Fruit fly (Drosophila melanogaster) S2 (cell line): Measurements from ENCODE around the gene Pcd.
A peak's percentile ranks its signal among the peaks of the same experiment; 100 is the strongest.

ENCODE experiments used
- CG8478 ChIP-seq: fragments of >200 bp; optimal IDR thresholded peaks from 2 replicates; lab custom pipeline; 2018
- CTCF ChIP-seq, 2 experiments: fragments of >200 bp; optimal IDR thresholded peaks; 2 replicates each; lab custom pipeline; 2018

DNA sequence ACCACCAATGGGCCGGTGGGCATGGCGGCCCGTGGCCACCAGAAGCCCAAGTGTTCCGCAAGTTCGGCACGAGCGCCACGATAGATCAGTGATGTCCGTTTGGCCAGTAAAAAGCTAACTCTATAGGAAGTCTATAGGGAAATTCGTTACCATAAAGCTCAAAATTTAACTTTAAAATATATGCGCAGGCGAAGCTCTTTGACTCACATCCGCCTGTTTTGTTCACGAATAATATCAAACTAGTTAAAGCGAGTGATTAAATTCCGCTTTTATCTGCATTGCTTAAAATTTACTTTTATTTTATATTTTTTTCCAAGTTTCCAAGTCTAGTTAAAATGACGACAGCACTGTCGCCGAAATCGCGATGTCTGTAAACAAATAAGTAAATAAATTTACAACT lies 34.7 kb downstream of the Pcd start:
- TF ChIP-seq CG8478, result peak; percentile 48
- no peak for TF ChIP-seq CTCF (optimal IDR thresholded peaks at IDR 0.05; lab: Kevin White, UChicago)
